Worm (Caenorhabditis elegans): Measurements from ENCODE around the gene lgc-4.

ce11 chrX:9248083-9248805 is 6.2 kb upstream of the lgc-4 start:
- no peak for TF ChIP-seq sox-4 (tag; optimal IDR thresholded peaks at IDR 0.05)
- TF ChIP-seq pha-4 (tag; optimal IDR thresholded peaks at IDR 0.05), result no peak
- no peak for TF ChIP-seq gmeb-2 (tag; optimal IDR thresholded peaks at IDR 0.05)
- TF ChIP-seq fkh-10 (GFP tag; optimal IDR thresholded peaks at IDR 0.05), result no peak
- TF ChIP-seq hlh-6 (tag; optimal IDR thresholded peaks at IDR 0.05), result no peak
- no peak for TF ChIP-seq pha-2 (tag; optimal IDR thresholded peaks at IDR 0.05)
- TF ChIP-seq K02D7.2 (tag; optimal IDR thresholded peaks at IDR 0.05), result no peak
- TF ChIP-seq nfya-1 (tag; optimal IDR thresholded peaks at IDR 0.05), result no peak
- TF ChIP-seq nhr-11 (tag; optimal IDR thresholded peaks at IDR 0.05), result no peak
- TF ChIP-seq unc-86 (tag; optimal IDR thresholded peaks at IDR 0.05), result no peak
- no peak for TF ChIP-seq F13H6.1 (tag; optimal IDR thresholded peaks at IDR 0.05)
